Worm (Caenorhabditis elegans): Measurements from ENCODE around the gene T05B4.10.

The T05B4.10 gene

DNA sequence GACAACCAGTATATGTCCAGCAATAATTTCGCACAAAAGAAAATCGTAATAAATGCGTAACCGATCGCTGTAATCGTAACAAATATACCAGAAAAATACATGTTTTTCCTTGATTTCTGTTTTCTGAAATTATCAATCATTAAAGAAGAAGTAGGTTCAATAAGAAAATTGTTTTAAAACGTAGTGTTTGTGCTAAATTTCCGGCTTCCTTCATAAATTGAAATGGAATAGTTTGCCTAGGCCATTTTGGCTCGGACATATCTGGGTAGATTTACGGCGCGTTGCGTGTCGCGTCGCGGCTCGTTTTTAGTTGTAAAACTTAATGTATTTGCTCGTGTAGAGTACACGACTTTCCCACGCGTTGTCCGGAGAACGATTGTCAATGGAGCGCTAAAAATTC lies 37.6 kb downstream of the T05B4.10 start, which contains the start of gene F38H12.5:
Gene F38H12.5, minus strand, starts transcription at position 101 of the 400 bp plus-strand sequence.
- TF ChIP-seq mab-5 (tag; optimal IDR thresholded peaks at IDR 0.05), result no peak
- TF ChIP-seq ztf-11 (tag; optimal IDR thresholded peaks at IDR 0.05), result no peak
- TF ChIP-seq lsy-2 (tag; optimal IDR thresholded peaks at IDR 0.05), result no peak
- no peak for TF ChIP-seq unc-120 (tag; optimal IDR thresholded peaks at IDR 0.05; ENCODE audit: poor library complexity, severe bottlenecking)
- no peak for TF ChIP-seq zip-8 (tag; optimal IDR thresholded peaks at IDR 0.05)
- TF ChIP-seq elt-1 (tag; optimal IDR thresholded peaks at IDR 0.05; ENCODE audit: borderline replicate concordance, insufficient read depth), result no peak
- TF ChIP-seq elt-3 (tag; optimal IDR thresholded peaks at IDR 0.05), result no peak
- TF ChIP-seq nhr-2 (tag; optimal IDR thresholded peaks at IDR 0.05), result no peak
- no peak for TF ChIP-seq mep-1 (tag; optimal IDR thresholded peaks at IDR 0.05)
- no peak for TF ChIP-seq blmp-1 (tag; optimal IDR thresholded peaks at IDR 0.05)
- no peak for TF ChIP-seq unc-39 (tag; optimal IDR thresholded peaks at IDR 0.05)
- TF ChIP-seq tbx-8 (GFP tag; optimal IDR thresholded peaks at IDR 0.05), result no peak
- no peak for TF ChIP-seq bed-3 (GFP tag; optimal IDR thresholded peaks at IDR 0.05)
- no peak for TF ChIP-seq lin-32 (GFP tag; optimal IDR thresholded peaks at IDR 0.05)
- TF ChIP-seq ceh-39 (tag; optimal IDR thresholded peaks at IDR 0.05), result no peak
- TF ChIP-seq nhr-28 (tag; optimal IDR thresholded peaks at IDR 0.05), result no peak
- no peak for TF ChIP-seq ceh-43 (GFP tag; optimal IDR thresholded peaks at IDR 0.05)
- TF ChIP-seq nhr-12 (tag; optimal IDR thresholded peaks at IDR 0.05), result no peak

DNA sequence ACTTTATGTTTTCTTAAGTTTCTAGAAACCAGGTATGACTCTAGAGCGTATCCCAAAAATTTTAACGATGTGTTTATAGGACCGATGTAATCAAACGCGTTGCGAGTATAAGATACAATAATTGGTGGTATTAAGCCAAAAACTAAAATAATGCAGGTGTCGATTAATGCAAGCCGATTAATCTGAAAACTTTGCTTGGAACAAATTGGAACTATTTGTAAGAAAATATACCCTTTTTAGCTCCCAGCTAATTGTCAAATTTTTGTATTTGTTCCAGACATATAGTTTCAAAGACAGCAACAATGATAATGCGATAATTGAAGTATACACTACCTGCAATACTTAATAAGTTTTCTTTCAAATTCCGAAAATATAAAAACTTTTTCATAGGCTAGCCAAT lies 39.2 kb downstream of the T05B4.10 start, which contains the start of gene srh-211:
Gene srh-211, minus strand, starts transcription at position 101 of the 400 bp plus-strand sequence.
- TF ChIP-seq nhr-28 (tag; optimal IDR thresholded peaks at IDR 0.05) (no peak), bed-3 (GFP tag; optimal IDR thresholded peaks at IDR 0.05) (no peak), blmp-1 (tag; optimal IDR thresholded peaks at IDR 0.05) (no peak), unc-39 (tag; optimal IDR thresholded peaks at IDR 0.05) (no peak), drap-1 (GFP tag; optimal IDR thresholded peaks at IDR 0.05) (no peak), ztf-11 (tag; optimal IDR thresholded peaks at IDR 0.05) (no peak), sem-2 (GFP tag; optimal IDR thresholded peaks at IDR 0.05) (no peak), pha-4 (tag; optimal IDR thresholded peaks at IDR 0.05) (no peak), elt-1 (tag; optimal IDR thresholded peaks at IDR 0.05; ENCODE audit: borderline replicate concordance, insufficient read depth) (no peak), ceh-83 (GFP tag; optimal IDR thresholded peaks at IDR 0.05) (no peak)

- no peak for TF ChIP-seq ztf-11 (tag; optimal IDR thresholded peaks at IDR 0.05)
- no peak for TF ChIP-seq mep-1 (tag; optimal IDR thresholded peaks at IDR 0.05)
- no peak for TF ChIP-seq pha-4 (tag; optimal IDR thresholded peaks at IDR 0.05)
- no peak for TF ChIP-seq nhr-237 (tag; optimal IDR thresholded peaks at IDR 0.05)
These were observed 40.0 kb downstream of the T05B4.10 start for ce11 chrV:4080546-4080945.

DNA sequence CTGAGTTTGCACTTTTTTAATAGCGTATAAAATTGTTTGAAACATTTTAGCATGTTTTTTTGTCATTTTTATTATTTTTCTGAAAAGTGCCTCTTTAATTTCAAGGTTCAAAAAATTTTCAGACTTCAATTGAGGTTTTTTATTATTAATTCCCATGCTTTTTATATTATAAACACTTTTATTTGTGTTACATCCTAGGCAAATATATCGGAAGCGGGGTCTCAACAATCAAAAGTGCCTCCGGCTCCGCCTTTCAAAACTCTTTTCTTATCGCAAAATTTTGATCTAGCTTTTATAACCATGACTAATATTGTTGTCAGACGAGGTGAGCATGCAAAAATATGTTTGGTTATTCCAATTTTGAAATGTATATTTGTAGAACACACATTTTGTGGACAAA lies 47.1 kb downstream of the T05B4.10 start, which contains the start of gene otpl-2:
Gene otpl-2, plus strand, starts transcription at position 301 of the 400 bp plus-strand sequence.
- TF ChIP-seq sem-2 (GFP tag; optimal IDR thresholded peaks at IDR 0.05), result no peak
- TF ChIP-seq mls-2 (tag; optimal IDR thresholded peaks at IDR 0.05), result no peak
- no peak for TF ChIP-seq ztf-11 (tag; optimal IDR thresholded peaks at IDR 0.05)
- no peak for TF ChIP-seq nhr-12 (tag; optimal IDR thresholded peaks at IDR 0.05)
- no peak for TF ChIP-seq nhr-28 (tag; optimal IDR thresholded peaks at IDR 0.05)
- TF ChIP-seq elt-1 (tag; optimal IDR thresholded peaks at IDR 0.05; ENCODE audit: borderline replicate concordance, insufficient read depth), result no peak
- TF ChIP-seq flh-1 (GFP tag; optimal IDR thresholded peaks at IDR 0.05), result no peak
- no peak for TF ChIP-seq ces-1 (GFP tag; optimal IDR thresholded peaks at IDR 0.05)
- no peak for TF ChIP-seq unc-62 (GFP tag; optimal IDR thresholded peaks at IDR 0.05)
- TF ChIP-seq lsy-2 (tag; optimal IDR thresholded peaks at IDR 0.05), result no peak
- TF ChIP-seq pha-4 (tag; optimal IDR thresholded peaks at IDR 0.05), result no peak
- TF ChIP-seq M03D4.4 (tag; optimal IDR thresholded peaks at IDR 0.05), result no peak
- no peak for TF ChIP-seq ceh-83 (GFP tag; optimal IDR thresholded peaks at IDR 0.05)
- no peak for TF ChIP-seq lin-32 (GFP tag; optimal IDR thresholded peaks at IDR 0.05)
- no peak for TF ChIP-seq blmp-1 (tag; optimal IDR thresholded peaks at IDR 0.05)
- no peak for TF ChIP-seq nhr-237 (tag; optimal IDR thresholded peaks at IDR 0.05)
